Worm (Caenorhabditis elegans) whole organism, mixed stage, embryonic: ENCODE data around the gene msp-10.

Experiments
- elt-1 ChIP-seq: sonication (generic microtip); optimal IDR thresholded peaks from 2 replicates; lab custom pipeline; 2017; ENCODE audit warnings: missing genetic modification characterization, mild to moderate bottlenecking, missing compliant biosample characterization, antibody characterized with exemption, moderate library complexity, borderline replicate concordance; ENCODE audit not compliant: insufficient read depth
- elt-3 ChIP-seq: fragments of 150-350 bp; optimal IDR thresholded peaks from 2 replicates; lab custom pipeline; 2014; ENCODE audit warnings: missing biosample characterization, missing genetic modification characterization
- lin-13 ChIP-seq: fragments of 150-350 bp; optimal IDR thresholded peaks from 2 replicates; lab custom pipeline; 2014; ENCODE audit warnings: missing biosample characterization, missing genetic modification characterization
- mab-5 ChIP-seq: fragments of 150-350 bp; optimal IDR thresholded peaks from 2 replicates; lab custom pipeline; 2014; ENCODE audit warnings: missing biosample characterization, missing genetic modification characterization
- nhr-2 ChIP-seq: fragments of 150-350 bp; optimal IDR thresholded peaks from 2 replicates; lab custom pipeline; 2014; ENCODE audit warnings: missing biosample characterization, missing genetic modification characterization
- nhr-237 ChIP-seq: fragments of 150-350 bp; optimal IDR thresholded peaks from 2 replicates; lab custom pipeline; 2014; ENCODE audit warnings: missing biosample characterization, missing genetic modification characterization
- nhr-28 ChIP-seq: fragments of 150-350 bp; optimal IDR thresholded peaks from 2 replicates; lab custom pipeline; 2014; ENCODE audit warnings: missing biosample characterization, missing genetic modification characterization
- tbx-8 ChIP-seq: fragments of 200-800 bp; sonication (Bioruptor generic); optimal IDR thresholded peaks from 2 replicates; lab custom pipeline; 2018; ENCODE audit warnings: mild to moderate bottlenecking, missing genetic modification characterization, moderate library complexity, missing compliant biosample characterization
- unc-62 ChIP-seq: fragments of 150-350 bp; optimal IDR thresholded peaks from 2 replicates; lab custom pipeline; 2014; ENCODE audit warnings: missing biosample characterization, missing genetic modification reagents, missing genetic modification characterization
- ztf-11 ChIP-seq: fragments of 150-350 bp; optimal IDR thresholded peaks from 2 replicates; lab custom pipeline; 2014; ENCODE audit warnings: missing biosample characterization, missing genetic modification characterization

- TF ChIP-seq nhr-28 (tag; lab: Kevin White, UChicago) = no peak
- no peak for TF ChIP-seq unc-62 (GFP tag; lab: Kevin White, UChicago)
- no peak for TF ChIP-seq elt-1 (tag; lab: Kevin White, UChicago)
- no peak for TF ChIP-seq nhr-2 (tag; lab: Kevin White, UChicago)
- no peak for TF ChIP-seq elt-3 (tag; lab: Kevin White, UChicago)
- TF ChIP-seq lin-13 (tag; lab: Kevin White, UChicago) = no peak
- no peak for TF ChIP-seq nhr-237
- TF ChIP-seq mab-5 (tag; lab: Kevin White, UChicago) = no peak
- no peak for TF ChIP-seq tbx-8 (GFP tag; lab: Kevin White, UChicago)
- TF ChIP-seq ztf-11 (tag; lab: Kevin White, UChicago) = no peak
Measured at ce11 chrIV:9854952-9855351, 17.5 kb downstream of the msp-10 start.
